Worm (Caenorhabditis elegans) whole organism, L4 larva: ENCODE measurements around the gene nimk-1.

Experiments used
- D1046.2 ChIP-seq: fragments of 200-800 bp; sonication (Bioruptor generic); IDR thresholded peaks from 2 replicates; pipeline ENCODE4 v1.3.6; 2022; ENCODE audit warnings: missing genetic modification characterization, missing compliant biosample characterization
- F10B5.3 ChIP-seq: sonication (generic microtip); optimal IDR thresholded peaks from 2 replicates; lab custom pipeline; 2016; ENCODE audit warnings: mild to moderate bottlenecking, missing genetic modification characterization, missing compliant biosample characterization
- F44E2.7 ChIP-seq: fragments of 200-800 bp; sonication (Bioruptor generic); IDR thresholded peaks from 2 replicates; pipeline ENCODE4 v2.1.2; 2022; ENCODE audit warnings: missing genetic modification characterization, missing compliant biosample characterization
- F49E8.2 ChIP-seq: sonication (generic microtip); optimal IDR thresholded peaks from 2 replicates; lab custom pipeline; 2016; ENCODE audit warnings: missing compliant biosample characterization, mild to moderate bottlenecking, missing genetic modification characterization, borderline replicate concordance
- Y105C5A.15 ChIP-seq: fragments of 200-800 bp; sonication (Bioruptor generic); IDR thresholded peaks from 2 replicates; pipeline ENCODE4 v1.3.6; 2022; ENCODE audit warnings: missing genetic modification characterization, missing compliant biosample characterization
- Y48G9A.11 ChIP-seq: fragments of 200-800 bp; sonication (Bioruptor generic); IDR thresholded peaks from 2 replicates; pipeline ENCODE4 v1.3.6; 2022; ENCODE audit warnings: missing genetic modification reagents, missing genetic modification characterization, missing compliant biosample characterization
- ZK337.2 ChIP-seq: fragments of 200-800 bp; sonication (Bioruptor generic); IDR thresholded peaks from 2 replicates; pipeline ENCODE4 v1.3.6; 2022; ENCODE audit warnings: missing genetic modification reagents, missing genetic modification characterization, missing compliant biosample characterization
- ZK546.5 ChIP-seq, 2 experiments: sonication (generic microtip); optimal IDR thresholded peaks; 2 replicates each; lab custom pipeline; 2017; ENCODE audit warnings: missing biosample characterization in 2 of 2, missing genetic modification characterization in 2 of 2
- aha-1 ChIP-seq: fragments of 150-350 bp; peaks from one replicate; lab custom pipeline; 2014; ENCODE audit warnings: missing biosample characterization, missing genetic modification characterization
- arid-1 ChIP-seq: fragments of 200-800 bp; sonication (Bioruptor generic); conservative IDR thresholded peaks from 2 replicates; pipeline ENCODE4 v1.3.6; 2022; ENCODE audit warnings: missing genetic modification reagents, missing genetic modification characterization, missing compliant biosample characterization
- attf-4 ChIP-seq: sonication (generic microtip); optimal IDR thresholded peaks from 3 replicates; lab custom pipeline; 2017; ENCODE audit warnings: missing biosample characterization, missing genetic modification characterization
- ceh-44 ChIP-seq: fragments of 200-800 bp; sonication (Bioruptor generic); IDR thresholded peaks from 2 replicates; pipeline ENCODE4 v1.3.6; 2022; ENCODE audit warnings: missing genetic modification reagents, missing genetic modification characterization, missing compliant biosample characterization
- ceh-82 ChIP-seq: sonication (generic microtip); optimal IDR thresholded peaks from 2 replicates; lab custom pipeline; 2017; ENCODE audit warnings: missing biosample characterization, missing genetic modification characterization
- cey-2 ChIP-seq: sonication (generic microtip); optimal IDR thresholded peaks from 3 replicates; lab custom pipeline; 2017; ENCODE audit warnings: missing genetic modification characterization, mild to moderate bottlenecking, missing compliant biosample characterization, antibody characterized with exemption, borderline replicate concordance; ENCODE audit not compliant: insufficient read depth
- daf-19 ChIP-seq: fragments of 200-800 bp; sonication (Bioruptor generic); conservative IDR thresholded peaks from 2 replicates; pipeline ENCODE4 v1.3.6; 2022; ENCODE audit warnings: missing genetic modification characterization, missing compliant biosample characterization
- daf-8 ChIP-seq: fragments of 200-800 bp; sonication (Bioruptor generic); IDR thresholded peaks from 2 replicates; pipeline ENCODE4 v1.3.6; 2022; ENCODE audit warnings: missing genetic modification characterization, missing compliant biosample characterization
- dmd-9 ChIP-seq: fragments of 200-800 bp; sonication (Bioruptor generic); IDR thresholded peaks from 2 replicates; pipeline ENCODE4 v1.3.6; 2022; ENCODE audit warnings: missing genetic modification reagents, missing genetic modification characterization, missing compliant biosample characterization
- dpl-1 ChIP-seq: fragments of 150-350 bp; optimal IDR thresholded peaks from 2 replicates; lab custom pipeline; 2014; ENCODE audit warnings: missing biosample characterization, missing genetic modification reagents, missing genetic modification characterization
- dve-1 ChIP-seq: sonication (generic microtip); optimal IDR thresholded peaks from 2 replicates; lab custom pipeline; 2017; ENCODE audit warnings: antibody characterized with exemption, mild to moderate bottlenecking, missing genetic modification characterization, missing compliant biosample characterization; ENCODE audit not compliant: insufficient read depth
- fkh-10 ChIP-seq: fragments of 150-350 bp; optimal IDR thresholded peaks from 2 replicates; lab custom pipeline; 2014; ENCODE audit warnings: missing biosample characterization, missing genetic modification reagents, missing genetic modification characterization
- fos-1 ChIP-seq: fragments of 150-350 bp; optimal IDR thresholded peaks from 2 replicates; lab custom pipeline; 2014; ENCODE audit warnings: missing biosample characterization, missing genetic modification characterization
- gei-8 ChIP-seq: fragments of 200-800 bp; sonication (Bioruptor generic); optimal IDR thresholded peaks from 2 replicates; lab custom pipeline; 2018; ENCODE audit warnings: mild to moderate bottlenecking, missing genetic modification characterization, missing compliant biosample characterization
- hlh-11 ChIP-seq: fragments of 200-800 bp; sonication (Bioruptor generic); optimal IDR thresholded peaks from 2 replicates; lab custom pipeline; 2018; ENCODE audit warnings: mild to moderate bottlenecking, missing genetic modification characterization, missing compliant biosample characterization
- hlh-30 ChIP-seq: sonication (generic microtip); optimal IDR thresholded peaks from 2 replicates; lab custom pipeline; 2017; ENCODE audit warnings: antibody characterized with exemption, mild to moderate bottlenecking, missing genetic modification characterization, missing compliant biosample characterization; ENCODE audit not compliant: insufficient read depth
- jun-1 ChIP-seq: fragments of 150-350 bp; optimal IDR thresholded peaks from 2 replicates; lab custom pipeline; 2014; ENCODE audit warnings: missing biosample characterization, missing genetic modification reagents, missing genetic modification characterization
- lin-1 ChIP-seq: fragments of 200-800 bp; sonication (Bioruptor generic); IDR thresholded peaks from 2 replicates; pipeline ENCODE4 v1.3.6; 2022; ENCODE audit warnings: missing genetic modification reagents, missing genetic modification characterization, missing compliant biosample characterization
- lin-13 ChIP-seq: fragments of 150-350 bp; optimal IDR thresholded peaks from 2 replicates; lab custom pipeline; 2014; ENCODE audit warnings: missing biosample characterization, missing genetic modification reagents, missing genetic modification characterization
- lin-15B ChIP-seq: fragments of 150-350 bp; sonication (generic microtip); optimal IDR thresholded peaks from 3 replicates; lab custom pipeline; 2014; ENCODE audit warnings: missing biosample characterization, missing genetic modification characterization
- lin-29 ChIP-seq: fragments of 200-800 bp; sonication (Bioruptor generic); IDR thresholded peaks from 2 replicates; pipeline ENCODE4 v1.3.6; 2022; ENCODE audit warnings: missing genetic modification reagents, missing genetic modification characterization, missing compliant biosample characterization
- lin-38 ChIP-seq: fragments of 200-800 bp; sonication (Bioruptor generic); IDR thresholded peaks from 2 replicates; pipeline ENCODE4 v1.3.6; 2022; ENCODE audit warnings: missing genetic modification reagents, missing genetic modification characterization, missing compliant biosample characterization
- mdl-1 ChIP-seq, 2 experiments: fragments of 150-350 bp in 1 of 2; sonication (generic microtip) in 1 of 2; optimal IDR thresholded peaks; 2 replicates each; lab custom pipeline; 2014 to 2017; ENCODE audit warnings: missing biosample characterization in 2 of 2, missing genetic modification characterization in 2 of 2
- nhr-10 ChIP-seq: fragments of 150-350 bp; optimal IDR thresholded peaks from 2 replicates; lab custom pipeline; 2014; ENCODE audit warnings: missing biosample characterization, missing genetic modification characterization
- nhr-237 ChIP-seq: sonication (generic microtip); optimal IDR thresholded peaks from 2 replicates; lab custom pipeline; 2017; ENCODE audit warnings: missing biosample characterization, missing genetic modification characterization
- nhr-28 ChIP-seq: fragments of 150-350 bp; optimal IDR thresholded peaks from 2 replicates; lab custom pipeline; 2014; ENCODE audit warnings: missing biosample characterization, missing genetic modification characterization
- nhr-41 ChIP-seq: fragments of 200-800 bp; sonication (Bioruptor generic); IDR thresholded peaks from 2 replicates; pipeline ENCODE4 v1.3.6; 2022; ENCODE audit warnings: missing genetic modification reagents, missing genetic modification characterization, missing compliant biosample characterization
- nhr-42 ChIP-seq: fragments of 200-800 bp; sonication (Bioruptor generic); IDR thresholded peaks from 2 replicates; pipeline ENCODE4 v1.3.6; 2022; ENCODE audit warnings: missing genetic modification characterization, missing compliant biosample characterization
- nhr-48 ChIP-seq: sonication (generic microtip); optimal IDR thresholded peaks from 2 replicates; lab custom pipeline; 2016; ENCODE audit warnings: mild to moderate bottlenecking, missing genetic modification characterization, missing compliant biosample characterization
- nhr-6 ChIP-seq: fragments of 150-350 bp; optimal IDR thresholded peaks from 2 replicates; lab custom pipeline; 2014; ENCODE audit warnings: missing biosample characterization, missing genetic modification characterization
- nhr-76 ChIP-seq: fragments of 150-350 bp; optimal IDR thresholded peaks from 2 replicates; lab custom pipeline; 2014; ENCODE audit warnings: missing biosample characterization, missing genetic modification characterization
- nhr-77 ChIP-seq: fragments of 150-350 bp; optimal IDR thresholded peaks from 2 replicates; lab custom pipeline; 2014; ENCODE audit warnings: missing biosample characterization, missing genetic modification characterization
- rbr-2 ChIP-seq: sonication (generic microtip); optimal IDR thresholded peaks from 2 replicates; lab custom pipeline; 2016; ENCODE audit warnings: missing genotype, missing genetic modification characterization, missing compliant biosample characterization
- spr-3 ChIP-seq: fragments of 200-800 bp; sonication (Bioruptor generic); optimal IDR thresholded peaks from 2 replicates; lab custom pipeline; 2018; ENCODE audit warnings: mild to moderate bottlenecking, missing genetic modification characterization, missing compliant biosample characterization
- unc-39 ChIP-seq: sonication (generic microtip); optimal IDR thresholded peaks from 2 replicates; lab custom pipeline; 2017; ENCODE audit warnings: missing biosample characterization, missing genetic modification characterization
- zfp-3 ChIP-seq: fragments of 200-800 bp; sonication (Bioruptor generic); conservative IDR thresholded peaks from 2 replicates; pipeline ENCODE4 v1.3.6; 2022; ENCODE audit warnings: missing genetic modification reagents, missing genetic modification characterization, missing compliant biosample characterization
- zip-11 ChIP-seq: fragments of 200-800 bp; sonication (Bioruptor generic); IDR thresholded peaks from 2 replicates; pipeline ENCODE4 v1.3.6; 2022; ENCODE audit warnings: missing genetic modification characterization, missing compliant biosample characterization
- ztf-11 ChIP-seq: fragments of 150-350 bp; optimal IDR thresholded peaks from 2 replicates; lab custom pipeline; 2014; ENCODE audit warnings: missing biosample characterization, missing genetic modification characterization

Gene nimk-1

ce11 chrII:12535297-12535803 lies at the start of gene nimk-1:
TSS of gene nimk-1 (plus strand) at chrII:12535753.
- TF ChIP-seq dpl-1 (GFP tag; lab: Kevin White, UChicago): no peak
- no peak for TF ChIP-seq lin-15B (tag; lab: Kevin White, UChicago)
- no peak for TF ChIP-seq lin-29
- no peak for TF ChIP-seq ztf-11
- TF ChIP-seq ZK337.2: no peak
- TF ChIP-seq fkh-10 (GFP tag; lab: Kevin White, UChicago): no peak
- TF ChIP-seq attf-4 (tag; lab: Kevin White, UChicago): no peak
- TF ChIP-seq hlh-30 (tag; lab: Kevin White, UChicago): no peak
- no peak for TF ChIP-seq zip-11
- TF ChIP-seq Y48G9A.11: no peak
- no peak for TF ChIP-seq nhr-41 (GFP tag; lab: Robert Waterston, UW)
- no peak for TF ChIP-seq fos-1
- TF ChIP-seq aha-1 (tag; lab: Kevin White, UChicago): no peak

- no peak for TF ChIP-seq nhr-28
- TF ChIP-seq ceh-82 (tag; lab: Kevin White, UChicago): no peak
- no peak for TF ChIP-seq F44E2.7 (GFP tag; lab: Robert Waterston, UW)
- no peak for TF ChIP-seq Y105C5A.15 (GFP tag; lab: Robert Waterston, UW)
- TF ChIP-seq spr-3: no peak
- TF ChIP-seq lin-13 (GFP tag; lab: Kevin White, UChicago): no peak
- TF ChIP-seq nhr-42 (GFP tag; lab: Robert Waterston, UW): no peak
- TF ChIP-seq lin-1 (GFP tag; lab: Robert Waterston, UW): no peak
- TF ChIP-seq F10B5.3 (tag; lab: Kevin White, UChicago): no peak
- no peak for TF ChIP-seq nhr-76 (tag; lab: Kevin White, UChicago)
These were observed 46.7 kb upstream of the nimk-1 start for ce11 chrII:12488810-12489209.

DNA sequence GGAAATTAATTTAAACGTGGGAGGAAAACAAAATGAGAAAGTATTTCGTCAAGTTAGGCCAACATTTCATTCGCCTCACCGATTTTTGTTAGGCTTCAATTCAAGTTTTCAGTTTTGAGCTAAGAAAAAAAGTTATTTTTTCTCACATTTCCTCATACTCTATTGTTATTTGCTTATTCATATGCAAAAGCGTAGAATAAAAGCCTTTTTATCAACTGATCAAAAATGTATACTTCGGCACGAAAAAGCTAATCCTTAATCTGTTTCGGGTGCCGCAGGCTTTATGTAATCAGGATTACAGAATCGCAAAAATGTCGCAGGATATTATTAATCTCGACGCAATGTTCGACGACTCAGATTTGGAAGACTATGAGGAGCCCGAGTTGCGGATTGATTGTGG lies 45.6 kb upstream of the nimk-1 start, which contains the start of gene T21B4.15:
T21B4.15 (plus strand) TSS at position 301 of the 400 bp plus-strand sequence.
- no peak for TF ChIP-seq nhr-237
- no peak for TF ChIP-seq ceh-44
- TF ChIP-seq mdl-1 (tag; optimal IDR thresholded peaks at IDR 0.05; lab: Kevin White, UChicago): no peak
- no peak for TF ChIP-seq Y48G9A.11
- TF ChIP-seq nhr-6 (tag; lab: Kevin White, UChicago): no peak
- no peak for TF ChIP-seq rbr-2
- TF ChIP-seq zfp-3 (GFP tag; lab: Robert Waterston, UW): no peak
- TF ChIP-seq dve-1 (tag; lab: Kevin White, UChicago): no peak
- no peak for TF ChIP-seq nhr-48 (tag; lab: Kevin White, UChicago)
- no peak for TF ChIP-seq unc-39 (tag; lab: Kevin White, UChicago)
- TF ChIP-seq arid-1 (GFP tag; lab: Robert Waterston, UW): no peak
- no peak for TF ChIP-seq jun-1 (tag; lab: Kevin White, UChicago)
- no peak for TF ChIP-seq nhr-10 (tag; lab: Kevin White, UChicago)
- TF ChIP-seq daf-8 (GFP tag; lab: Robert Waterston, UW): no peak
- TF ChIP-seq lin-38: no peak
- no peak for TF ChIP-seq hlh-11 (tag; lab: Kevin White, UChicago)

- TF ChIP-seq ZK546.5 (tag; optimal IDR thresholded peaks at IDR 0.05; lab: Kevin White, UChicago) (no peak), D1046.2 (GFP tag; lab: Robert Waterston, UW) (no peak), ceh-82 (tag; lab: Kevin White, UChicago) (no peak), cey-2 (tag; lab: Kevin White, UChicago) (no peak), gei-8 (no peak), dmd-9 (no peak), nhr-48 (tag; lab: Kevin White, UChicago) (no peak), F49E8.2 (no peak), lin-38 (no peak), nhr-77 (tag; lab: Kevin White, UChicago) (no peak), dpl-1 (GFP tag; lab: Kevin White, UChicago) (no peak), daf-19 (GFP tag; lab: Robert Waterston, UW) (no peak)
These were observed 43.6 kb upstream of the nimk-1 start, which contains the start of gene srz-6 for ce11 chrII:12491936-12492335. TSS of gene srz-6 (plus strand) at chrII:12492236.
